Fruit fly (Drosophila melanogaster): Measurements from ENCODE around the gene ome.

dm6 chr3L:14634019-14634772 is 38.4 kb upstream of the ome start:
- TF ChIP-seq Sin3A (optimal IDR thresholded peaks at IDR 0.05) (no peak), ttk (optimal IDR thresholded peaks at IDR 0.05) (no peak)
